Worm (Caenorhabditis elegans) whole organism, late embryonic: ENCODE results near the gene gst-34.
A peak's percentile ranks its signal among the peaks of the same experiment; 100 is the strongest.

Experiments used
- C08G9.2 ChIP-seq: sonication (generic microtip); optimal IDR thresholded peaks from 2 replicates; lab custom pipeline; 2016; ENCODE audit warnings: mild to moderate bottlenecking, missing genetic modification characterization, moderate library complexity, missing compliant biosample characterization
- C38D4.7 ChIP-seq: fragments of 200-800 bp; sonication (Bioruptor generic); optimal IDR thresholded peaks from 2 replicates; lab custom pipeline; 2018; ENCODE audit warnings: mild to moderate bottlenecking, missing genetic modification characterization, moderate library complexity, missing compliant biosample characterization
- F13H6.1 ChIP-seq: sonication (generic microtip); optimal IDR thresholded peaks from 2 replicates; lab custom pipeline; 2016; ENCODE audit warnings: missing genetic modification characterization, missing compliant biosample characterization
- K09A11.1 ChIP-seq: sonication (generic microtip); optimal IDR thresholded peaks from 2 replicates; lab custom pipeline; 2017; ENCODE audit warnings: antibody characterized with exemption, mild to moderate bottlenecking, missing genetic modification characterization, missing compliant biosample characterization; ENCODE audit not compliant: insufficient read depth
- T23F11.4 ChIP-seq: fragments of 200-800 bp; sonication (Bioruptor generic); optimal IDR thresholded peaks from 2 replicates; lab custom pipeline; 2018; ENCODE audit warnings: mild to moderate bottlenecking, missing genetic modification characterization, missing compliant biosample characterization
- Y22D7AL.16 ChIP-seq: sonication (generic microtip); optimal IDR thresholded peaks from 2 replicates; lab custom pipeline; 2016; ENCODE audit warnings: missing genetic modification characterization, missing compliant biosample characterization
- ama-1 ChIP-seq: fragments of 150-350 bp; optimal IDR thresholded peaks from 2 replicates; lab custom pipeline; 2014
- ceh-2 ChIP-seq: sonication (generic microtip); optimal IDR thresholded peaks from 2 replicates; lab custom pipeline; 2016; ENCODE audit warnings: missing genotype, missing genetic modification characterization, missing compliant biosample characterization
- ceh-31 ChIP-seq: sonication (generic microtip); optimal IDR thresholded peaks from 2 replicates; lab custom pipeline; 2016; ENCODE audit warnings: missing genetic modification characterization, missing compliant biosample characterization
- ceh-34 ChIP-seq: sonication (generic microtip); optimal IDR thresholded peaks from 2 replicates; lab custom pipeline; 2016; ENCODE audit warnings: mild to moderate bottlenecking, missing genetic modification characterization, missing compliant biosample characterization
- ceh-48 ChIP-seq: sonication (generic microtip); optimal IDR thresholded peaks from 2 replicates; lab custom pipeline; 2016; ENCODE audit warnings: missing genetic modification characterization, inconsistent platforms, missing compliant biosample characterization
- ceh-9 ChIP-seq: sonication (generic microtip); optimal IDR thresholded peaks from 2 replicates; lab custom pipeline; 2016; ENCODE audit warnings: mild to moderate bottlenecking, missing genetic modification characterization, inconsistent platforms, missing compliant biosample characterization
- dve-1 ChIP-seq: sonication (generic microtip); optimal IDR thresholded peaks from 2 replicates; lab custom pipeline; 2017; ENCODE audit warnings: antibody characterized with exemption, mild to moderate bottlenecking, missing genetic modification characterization, missing compliant biosample characterization
- elt-2 ChIP-seq: sonication (generic microtip); optimal IDR thresholded peaks from 2 replicates; lab custom pipeline; 2016; ENCODE audit warnings: missing genetic modification reagents, missing genetic modification characterization, missing compliant biosample characterization
- ets-4 ChIP-seq: sonication (generic microtip); optimal IDR thresholded peaks from 2 replicates; lab custom pipeline; 2016; ENCODE audit warnings: missing genetic modification characterization, missing compliant biosample characterization
- eyg-1 ChIP-seq: sonication (generic microtip); optimal IDR thresholded peaks from 2 replicates; lab custom pipeline; 2016; ENCODE audit warnings: missing genotype, missing genetic modification characterization, missing compliant biosample characterization
- fax-1 ChIP-seq: sonication (generic microtip); optimal IDR thresholded peaks from 2 replicates; lab custom pipeline; 2016; ENCODE audit warnings: missing genotype, missing genetic modification characterization, missing compliant biosample characterization
- fkh-10 ChIP-seq: fragments of 150-350 bp; optimal IDR thresholded peaks from 2 replicates; lab custom pipeline; 2014; ENCODE audit warnings: missing biosample characterization, missing genetic modification reagents, missing genetic modification characterization
- gmeb-2 ChIP-seq: sonication (generic microtip); optimal IDR thresholded peaks from 2 replicates; lab custom pipeline; 2016; ENCODE audit warnings: missing genetic modification characterization, inconsistent platforms, missing compliant biosample characterization
- hlh-15 ChIP-seq: sonication (generic microtip); optimal IDR thresholded peaks from 2 replicates; lab custom pipeline; 2016; ENCODE audit warnings: missing genetic modification characterization, missing compliant biosample characterization
- lim-6 ChIP-seq: sonication (generic microtip); optimal IDR thresholded peaks from 2 replicates; lab custom pipeline; 2016; ENCODE audit warnings: missing genetic modification characterization, missing compliant biosample characterization
- madf-2 ChIP-seq: sonication (generic microtip); optimal IDR thresholded peaks from 2 replicates; lab custom pipeline; 2017; ENCODE audit warnings: missing genetic modification characterization, missing compliant biosample characterization
- nfya-1 ChIP-seq: sonication (generic microtip); optimal IDR thresholded peaks from 2 replicates; lab custom pipeline; 2017; ENCODE audit warnings: missing genetic modification characterization, mild to moderate bottlenecking, missing compliant biosample characterization, antibody characterized with exemption, moderate library complexity
- npax-4 ChIP-seq: sonication (generic microtip); optimal IDR thresholded peaks from 2 replicates; lab custom pipeline; 2016; ENCODE audit warnings: missing genetic modification characterization, missing compliant biosample characterization
- odd-2 ChIP-seq: sonication (generic microtip); optimal IDR thresholded peaks from 2 replicates; lab custom pipeline; 2017; ENCODE audit warnings: antibody characterized with exemption, mild to moderate bottlenecking, missing genetic modification characterization, missing compliant biosample characterization
- pat-9 ChIP-seq: fragments of 200-800 bp; sonication (Bioruptor generic); optimal IDR thresholded peaks from 2 replicates; lab custom pipeline; 2018; ENCODE audit warnings: mild to moderate bottlenecking, missing genetic modification characterization, moderate library complexity, missing compliant biosample characterization
- pha-2 ChIP-seq: sonication (generic microtip); optimal IDR thresholded peaks from 2 replicates; lab custom pipeline; 2017; ENCODE audit warnings: mild to moderate bottlenecking, missing genetic modification characterization, missing compliant biosample characterization
- pqm-1 ChIP-seq: sonication (generic microtip); optimal IDR thresholded peaks from 2 replicates; lab custom pipeline; 2016; ENCODE audit warnings: missing genetic modification characterization, missing compliant biosample characterization
- ref-2 ChIP-seq: sonication (generic microtip); optimal IDR thresholded peaks from 2 replicates; lab custom pipeline; 2016; ENCODE audit warnings: missing genetic modification characterization, missing compliant biosample characterization
- rnt-1 ChIP-seq: sonication (generic microtip); optimal IDR thresholded peaks from 2 replicates; lab custom pipeline; 2016; ENCODE audit warnings: missing genetic modification characterization, missing compliant biosample characterization
- sox-4 ChIP-seq: sonication (generic microtip); optimal IDR thresholded peaks from 2 replicates; lab custom pipeline; 2017; ENCODE audit warnings: mild to moderate bottlenecking, missing genetic modification characterization, inconsistent platforms, missing compliant biosample characterization
- syd-9 ChIP-seq: sonication (generic microtip); optimal IDR thresholded peaks from 2 replicates; lab custom pipeline; 2016; ENCODE audit warnings: mild to moderate bottlenecking, missing genetic modification characterization, moderate library complexity, missing compliant biosample characterization
- tbx-2 ChIP-seq: sonication (generic microtip); optimal IDR thresholded peaks from 2 replicates; lab custom pipeline; 2016; ENCODE audit warnings: missing genetic modification characterization, missing compliant biosample characterization
- tbx-7 ChIP-seq: sonication (generic microtip); optimal IDR thresholded peaks from 2 replicates; lab custom pipeline; 2016; ENCODE audit warnings: missing genotype, missing genetic modification characterization, missing compliant biosample characterization
- unc-3 ChIP-seq, 2 experiments: fragments of 200-800 bp in 1 of 2; sonication (Bioruptor generic) in 1 of 2; sonication (generic microtip) in 1 of 2; conservative IDR thresholded peaks in 1 of 2; optimal IDR thresholded peaks in 1 of 2; 2 replicates each; pipeline versions ENCODE4 v1.3.6 to Lab custom; 2016 to 2022; ENCODE audit warnings: missing compliant biosample characterization in 2 of 2, missing genetic modification characterization in 2 of 2, missing genetic modification reagents in 1 of 2
- unc-42 ChIP-seq: sonication (generic microtip); optimal IDR thresholded peaks from 2 replicates; lab custom pipeline; 2016; ENCODE audit warnings: missing genotype, missing genetic modification characterization, missing compliant biosample characterization
- ztf-16 ChIP-seq: sonication (generic microtip); optimal IDR thresholded peaks from 2 replicates; lab custom pipeline; 2017; ENCODE audit warnings: missing genetic modification characterization, missing compliant biosample characterization

gst-34 gene

ce11 chrII:15219033-15219432 lies 36.0 kb upstream of the gst-34 start:
- no peak for TF ChIP-seq tbx-7 (tag; lab: Kevin White, UChicago)

ce11 chrII:15218609-15219008 lies 35.6 kb upstream of the gst-34 start:
- TF ChIP-seq lim-6 (tag; lab: Kevin White, UChicago) (no peak), odd-2 (tag; lab: Kevin White, UChicago) (no peak), ceh-48 (no peak), K09A11.1 (tag; lab: Kevin White, UChicago) (no peak), ama-1 (lab: Kevin White, UChicago) (no peak), fax-1 (no peak), Y22D7AL.16 (tag; lab: Kevin White, UChicago) (no peak), madf-2 (tag; lab: Kevin White, UChicago) (no peak), eyg-1 (tag; lab: Kevin White, UChicago) (no peak)

ce11 chrII:15217949-15218348 lies 34.9 kb upstream of the gst-34 start:
- TF ChIP-seq ceh-2, result no peak
- no peak for TF ChIP-seq syd-9
- peak; percentile 22 for TF ChIP-seq dve-1 (tag; lab: Kevin White, UChicago)
- no peak for TF ChIP-seq ztf-16 (tag; lab: Kevin White, UChicago)
- TF ChIP-seq tbx-2 (tag; lab: Kevin White, UChicago), result no peak
- TF ChIP-seq pha-2 (tag; lab: Kevin White, UChicago), result no peak
- no peak for TF ChIP-seq unc-3 (GFP tag; conservative IDR thresholded peaks at IDR 0.05; lab: Robert Waterston, UW)
- TF ChIP-seq unc-3 (tag; optimal IDR thresholded peaks at IDR 0.05; lab: Kevin White, UChicago), result no peak
- no peak for TF ChIP-seq pat-9 (tag; lab: Kevin White, UChicago)
- TF ChIP-seq fax-1, result no peak
- TF ChIP-seq F13H6.1 (tag; lab: Kevin White, UChicago), result peak; percentile 11
- peak; percentile 24 for TF ChIP-seq ets-4 (tag; lab: Kevin White, UChicago)
- TF ChIP-seq ceh-31 (tag; lab: Kevin White, UChicago), result peak; percentile 27
- peak; percentile 51 for TF ChIP-seq rnt-1 (tag; lab: Kevin White, UChicago)
- TF ChIP-seq npax-4, result no peak
- TF ChIP-seq nfya-1 (tag; lab: Kevin White, UChicago), result peak; percentile 7
- TF ChIP-seq T23F11.4, result peak; percentile 13
- peak; percentile 15 for TF ChIP-seq ceh-34 (tag; lab: Kevin White, UChicago)
- TF ChIP-seq ref-2, result no peak
- TF ChIP-seq elt-2 (tag; lab: Kevin White, UChicago), result no peak
- TF ChIP-seq gmeb-2 (tag; lab: Kevin White, UChicago), result peak; percentile 28
- peak; percentile 22 for TF ChIP-seq C38D4.7
- no peak for TF ChIP-seq sox-4 (tag; lab: Kevin White, UChicago)
- no peak for TF ChIP-seq C08G9.2 (tag; lab: Kevin White, UChicago)
- TF ChIP-seq lim-6 (tag; lab: Kevin White, UChicago), result no peak
- peak; percentile 22 for TF ChIP-seq madf-2 (tag; lab: Kevin White, UChicago)
- TF ChIP-seq hlh-15, result no peak
- TF ChIP-seq fkh-10 (GFP tag; lab: Kevin White, UChicago), result no peak

- no peak for TF ChIP-seq ceh-48
- TF ChIP-seq pha-2 (tag; lab: Kevin White, UChicago), result no peak
- no peak for TF ChIP-seq pqm-1 (tag; lab: Kevin White, UChicago)
- peak; percentile 11 for TF ChIP-seq rnt-1 (tag; lab: Kevin White, UChicago)
- TF ChIP-seq eyg-1 (tag; lab: Kevin White, UChicago), result no peak
- no peak for TF ChIP-seq ceh-9 (tag; lab: Kevin White, UChicago)
- TF ChIP-seq unc-42 (tag; lab: Kevin White, UChicago), result no peak
These were observed 30.7 kb upstream of the gst-34 start for ce11 chrII:15213732-15214131.
